Worm (Caenorhabditis elegans) whole organism, young adult: ENCODE results near the gene ins-39.

Experiments used
- D2030.7 ChIP-seq: fragments of 200-800 bp; sonication (Bioruptor generic); IDR thresholded peaks from 2 replicates; pipeline ENCODE4 v1.3.6; 2022; ENCODE audit warnings: missing genetic modification reagents, missing genetic modification characterization, missing compliant biosample characterization
- F10E7.11 ChIP-seq: sonication (generic microtip); optimal IDR thresholded peaks from 2 replicates; lab custom pipeline; 2017; ENCODE audit warnings: mild to moderate bottlenecking, missing genetic modification characterization, moderate library complexity, missing compliant biosample characterization
- F23B12.7 ChIP-seq: sonication (generic microtip); optimal IDR thresholded peaks from 2 replicates; lab custom pipeline; 2017; ENCODE audit warnings: missing genetic modification characterization, mild to moderate bottlenecking, missing compliant biosample characterization, antibody characterized with exemption, moderate library complexity; ENCODE audit not compliant: insufficient read depth
- F49E8.2 ChIP-seq: sonication (generic microtip); optimal IDR thresholded peaks from 3 replicates; lab custom pipeline; 2017; ENCODE audit warnings: missing genetic modification characterization, mild to moderate bottlenecking, missing compliant biosample characterization, antibody characterized with exemption, moderate library complexity; ENCODE audit not compliant: insufficient read depth
- F52B5.7 ChIP-seq: sonication (generic microtip); optimal IDR thresholded peaks from 2 replicates; lab custom pipeline; 2016; ENCODE audit warnings: mild to moderate bottlenecking, missing genetic modification characterization, missing compliant biosample characterization
- F55B11.4 ChIP-seq: sonication (generic microtip); optimal IDR thresholded peaks from 2 replicates; lab custom pipeline; 2016; ENCODE audit warnings: missing compliant biosample characterization, missing genetic modification characterization, borderline replicate concordance; ENCODE audit not compliant: insufficient read depth
- F57A8.1 ChIP-seq: fragments of 200-800 bp; sonication (Bioruptor generic); optimal IDR thresholded peaks from 2 replicates; lab custom pipeline; 2018; ENCODE audit warnings: mild to moderate bottlenecking, missing genetic modification characterization, moderate library complexity, missing compliant biosample characterization
- K12H6.12 ChIP-seq: fragments of 200-800 bp; sonication (Bioruptor generic); optimal IDR thresholded peaks from 2 replicates; lab custom pipeline; 2018; ENCODE audit warnings: mild to moderate bottlenecking, missing genetic modification characterization, missing compliant biosample characterization
- T07F8.4 ChIP-seq: sonication (generic microtip); optimal IDR thresholded peaks from 2 replicates; lab custom pipeline; 2016; ENCODE audit warnings: mild to moderate bottlenecking, missing genetic modification characterization, moderate library complexity, missing compliant biosample characterization
- T26A5.8 ChIP-seq: sonication (generic microtip); optimal IDR thresholded peaks from 2 replicates; lab custom pipeline; 2016; ENCODE audit warnings: missing genetic modification characterization, missing compliant biosample characterization
- Y53G8AR.9 ChIP-seq: fragments of 200-800 bp; sonication (Bioruptor generic); conservative IDR thresholded peaks from 2 replicates; pipeline ENCODE4 v1.3.6; 2022; ENCODE audit warnings: missing genetic modification reagents, missing genetic modification characterization, missing compliant biosample characterization
- Y56A3A.18 ChIP-seq: fragments of 200-800 bp; sonication (Bioruptor generic); IDR thresholded peaks from 2 replicates; pipeline ENCODE4 v1.3.6; 2022; ENCODE audit warnings: missing genetic modification reagents, missing genetic modification characterization, missing compliant biosample characterization
- ama-1 ChIP-seq, 3 experiments: fragments of 150-350 bp in 1 of 3; sonication (generic microtip) in 2 of 3; optimal IDR thresholded peaks; 2 replicates each; lab custom pipeline; 2014 to 2018; ENCODE audit warnings: missing biosample characterization in 2 of 3, missing genetic modification characterization in 2 of 3, missing genetic modification reagents in 2 of 3
- aptf-3 ChIP-seq: fragments of 200-800 bp; sonication (Bioruptor generic); IDR thresholded peaks from 2 replicates; pipeline ENCODE4 v1.3.6; 2022; ENCODE audit warnings: missing genetic modification characterization, missing compliant biosample characterization
- atf-7 ChIP-seq: sonication (generic microtip); optimal IDR thresholded peaks from 2 replicates; lab custom pipeline; 2017; ENCODE audit warnings: mild to moderate bottlenecking, missing genetic modification characterization, missing compliant biosample characterization
- attf-3 ChIP-seq: fragments of 200-800 bp; sonication (Bioruptor generic); conservative IDR thresholded peaks from 2 replicates; pipeline ENCODE4 v1.3.6; 2022; ENCODE audit warnings: missing genetic modification reagents, missing genetic modification characterization, missing compliant biosample characterization
- attf-5 ChIP-seq: fragments of 200-800 bp; sonication (Bioruptor generic); optimal IDR thresholded peaks from 2 replicates; lab custom pipeline; 2018; ENCODE audit warnings: mild to moderate bottlenecking, missing genetic modification characterization, missing compliant biosample characterization
- cebp-1 ChIP-seq, 2 experiments: fragments of 200-800 bp in 1 of 2; sonication (Bioruptor generic) in 1 of 2; sonication (generic microtip) in 1 of 2; IDR thresholded peaks in 1 of 2; optimal IDR thresholded peaks in 1 of 2; 2 replicates each; pipeline versions ENCODE4 v1.3.6 to Lab custom; 2017 to 2022; ENCODE audit warnings: missing compliant biosample characterization in 2 of 2, missing genetic modification characterization in 2 of 2, mild to moderate bottlenecking in 1 of 2, missing genetic modification reagents in 1 of 2, moderate library complexity in 1 of 2
- cebp-2 ChIP-seq: fragments of 200-800 bp; sonication (Bioruptor generic); IDR thresholded peaks from 2 replicates; pipeline ENCODE4 v1.3.6; 2022; ENCODE audit warnings: missing genetic modification characterization, missing compliant biosample characterization
- ceh-100 ChIP-seq: fragments of 200-800 bp; sonication (Bioruptor generic); IDR thresholded peaks from 2 replicates; pipeline ENCODE4 v1.3.6; 2022; ENCODE audit warnings: missing genetic modification reagents, missing genetic modification characterization, missing compliant biosample characterization
- ceh-40 ChIP-seq: fragments of 200-800 bp; sonication (Bioruptor generic); IDR thresholded peaks from 2 replicates; pipeline ENCODE4 v1.3.6; 2022; ENCODE audit warnings: missing genetic modification characterization, missing compliant biosample characterization
- dox-1 ChIP-seq: fragments of 200-800 bp; sonication (Bioruptor generic); IDR thresholded peaks from 2 replicates; pipeline ENCODE4 v1.3.6; 2022; ENCODE audit warnings: missing genetic modification reagents, missing genetic modification characterization, missing compliant biosample characterization
- dpl-1 ChIP-seq: fragments of 150-350 bp; optimal IDR thresholded peaks from 2 replicates; lab custom pipeline; 2014; ENCODE audit warnings: missing biosample characterization, missing genetic modification reagents, missing genetic modification characterization
- efl-1 ChIP-seq: fragments of 150-350 bp; optimal IDR thresholded peaks from 2 replicates; lab custom pipeline; 2014; ENCODE audit warnings: missing biosample characterization, missing genetic modification reagents, missing genetic modification characterization
- ekl-4 ChIP-seq: fragments of 200-800 bp; sonication (Bioruptor generic); IDR thresholded peaks from 2 replicates; pipeline ENCODE4 v1.3.6; 2022; ENCODE audit warnings: missing genetic modification reagents, missing genetic modification characterization, missing compliant biosample characterization
- hmg-1.2 ChIP-seq: fragments of 200-800 bp; sonication (Bioruptor generic); IDR thresholded peaks from 2 replicates; pipeline ENCODE4 v1.3.6; 2022; ENCODE audit warnings: missing genetic modification reagents, missing genetic modification characterization, missing compliant biosample characterization
- lin-40 ChIP-seq: sonication (generic microtip); optimal IDR thresholded peaks from 2 replicates; lab custom pipeline; 2016; ENCODE audit warnings: missing genetic modification characterization, mild to moderate bottlenecking, missing compliant biosample characterization, missing genotype, missing genetic modification reagents
- lsy-27 ChIP-seq: sonication (generic microtip); optimal IDR thresholded peaks from 2 replicates; lab custom pipeline; 2017; ENCODE audit warnings: missing genetic modification characterization, mild to moderate bottlenecking, missing compliant biosample characterization, antibody characterized with exemption, missing genotype, borderline replicate concordance; ENCODE audit not compliant: insufficient read depth
- madf-10 ChIP-seq: sonication (generic microtip); optimal IDR thresholded peaks from 2 replicates; lab custom pipeline; 2016; ENCODE audit warnings: mild to moderate bottlenecking, missing genetic modification characterization, missing compliant biosample characterization
- madf-6 ChIP-seq: fragments of 200-800 bp; sonication (Bioruptor generic); IDR thresholded peaks from 2 replicates; pipeline ENCODE4 v1.3.6; 2022; ENCODE audit warnings: missing genetic modification reagents, missing genetic modification characterization, missing compliant biosample characterization
- mxl-1 ChIP-seq: sonication (generic microtip); optimal IDR thresholded peaks from 2 replicates; lab custom pipeline; 2016; ENCODE audit warnings: missing genetic modification characterization, missing compliant biosample characterization
- nfya-2 ChIP-seq: fragments of 200-800 bp; sonication (Bioruptor generic); IDR thresholded peaks from 2 replicates; pipeline ENCODE4 v1.3.6; 2022; ENCODE audit warnings: missing genetic modification reagents, missing genetic modification characterization, missing compliant biosample characterization
- nfyb-1 ChIP-seq: fragments of 200-800 bp; sonication (Bioruptor generic); IDR thresholded peaks from 2 replicates; pipeline ENCODE4 v1.3.6; 2022; ENCODE audit warnings: missing genetic modification reagents, missing genetic modification characterization, missing compliant biosample characterization
- nhr-120 ChIP-seq: fragments of 200-800 bp; sonication (Bioruptor generic); IDR thresholded peaks from 2 replicates; pipeline ENCODE4 v1.3.6; 2022; ENCODE audit warnings: missing genetic modification characterization, missing compliant biosample characterization
- nhr-179 ChIP-seq: sonication (generic microtip); optimal IDR thresholded peaks from 2 replicates; lab custom pipeline; 2016; ENCODE audit warnings: mild to moderate bottlenecking, missing genetic modification characterization, missing compliant biosample characterization
- pbrm-1 ChIP-seq: fragments of 200-800 bp; sonication (Bioruptor generic); IDR thresholded peaks from 2 replicates; pipeline ENCODE4 v1.3.6; 2022; ENCODE audit warnings: missing genetic modification reagents, missing genetic modification characterization, missing compliant biosample characterization
- pha-4 ChIP-seq: fragments of 150-350 bp; sonication (generic microtip); optimal IDR thresholded peaks from 2 replicates; lab custom pipeline; 2014; ENCODE audit warnings: missing biosample characterization, missing genetic modification reagents, missing genetic modification characterization
- sea-2 ChIP-seq: fragments of 200-800 bp; sonication (Bioruptor generic); IDR thresholded peaks from 2 replicates; pipeline ENCODE4 v1.3.6; 2022; ENCODE audit warnings: missing genetic modification characterization, missing compliant biosample characterization
- sptf-2 ChIP-seq: fragments of 200-800 bp; sonication (Bioruptor generic); optimal IDR thresholded peaks from 2 replicates; lab custom pipeline; 2018; ENCODE audit warnings: mild to moderate bottlenecking, missing genetic modification characterization, missing compliant biosample characterization
- tbp1 ChIP-seq: fragments of 200-800 bp; sonication (Bioruptor generic); optimal IDR thresholded peaks from 2 replicates; lab custom pipeline; 2018; ENCODE audit warnings: mild to moderate bottlenecking, missing genetic modification characterization, missing compliant biosample characterization
- tlf-1 ChIP-seq: fragments of 200-800 bp; sonication (Bioruptor generic); optimal IDR thresholded peaks from 2 replicates; lab custom pipeline; 2018; ENCODE audit warnings: mild to moderate bottlenecking, missing genetic modification characterization, missing compliant biosample characterization
- unc-62 ChIP-seq: fragments of 150-350 bp; optimal IDR thresholded peaks from 2 replicates; lab custom pipeline; 2014; ENCODE audit warnings: missing biosample characterization, missing genetic modification reagents, missing genetic modification characterization
- xnd-1 ChIP-seq: sonication (generic microtip); optimal IDR thresholded peaks from 2 replicates; lab custom pipeline; 2016; ENCODE audit warnings: missing genotype, missing genetic modification reagents, missing genetic modification characterization, missing compliant biosample characterization
- ztf-22 ChIP-seq: fragments of 200-800 bp; sonication (Bioruptor generic); optimal IDR thresholded peaks from 2 replicates; lab custom pipeline; 2018; ENCODE audit warnings: mild to moderate bottlenecking, missing genetic modification characterization, moderate library complexity, missing compliant biosample characterization
- ztf-25 ChIP-seq: fragments of 200-800 bp; sonication (Bioruptor generic); IDR thresholded peaks from 2 replicates; pipeline ENCODE4 v1.3.6; 2022; ENCODE audit warnings: missing genetic modification reagents, missing genetic modification characterization, missing compliant biosample characterization
- ztf-26 ChIP-seq: sonication (generic microtip); optimal IDR thresholded peaks from 2 replicates; lab custom pipeline; 2017; ENCODE audit warnings: missing genetic modification characterization, missing compliant biosample characterization
- ztf-3 ChIP-seq: fragments of 200-800 bp; sonication (Bioruptor generic); optimal IDR thresholded peaks from 2 replicates; lab custom pipeline; 2018; ENCODE audit warnings: mild to moderate bottlenecking, missing genetic modification characterization, missing compliant biosample characterization
- ztf-6 ChIP-seq: fragments of 200-800 bp; sonication (Bioruptor generic); IDR thresholded peaks from 2 replicates; pipeline ENCODE4 v1.3.6; 2022; ENCODE audit warnings: missing genetic modification reagents, missing genetic modification characterization, missing compliant biosample characterization

ins-39 gene

ce11 chrX:1302267-1302666, 42.0 kb downstream of the ins-39 start (continued):
- TF ChIP-seq attf-5 = peak; percentile 72
- TF ChIP-seq tbp1 (GFP tag; lab: Kevin White, UChicago) = peak; percentile 48
- TF ChIP-seq madf-10 = no peak
- no peak for TF ChIP-seq mxl-1 (tag; lab: Kevin White, UChicago)
- no peak for TF ChIP-seq F52B5.7 (tag; lab: Kevin White, UChicago)
- no peak for TF ChIP-seq sptf-2 (GFP tag; lab: Kevin White, UChicago)
- TF ChIP-seq Y56A3A.18 (GFP tag; lab: Robert Waterston, UW) = peak; percentile 81; the same call in 1 of the 2 replicates
- TF ChIP-seq nhr-179 (tag; lab: Kevin White, UChicago) = no peak
- no peak for TF ChIP-seq T07F8.4
- TF ChIP-seq lsy-27 = no peak
- no peak for TF ChIP-seq ztf-3 (GFP tag; lab: Kevin White, UChicago)
- TF ChIP-seq dox-1 (GFP tag; lab: Robert Waterston, UW) = peak; percentile 90
- TF ChIP-seq ztf-26 (tag; lab: Kevin White, UChicago) = no peak
- TF ChIP-seq F55B11.4 (tag; lab: Kevin White, UChicago) = no peak
- TF ChIP-seq cebp-2 (GFP tag; lab: Robert Waterston, UW) = no peak
- TF ChIP-seq tlf-1 = no peak
- TF ChIP-seq hmg-1.2 (GFP tag; lab: Robert Waterston, UW) = peak; percentile 81
- TF ChIP-seq T26A5.8 (tag; lab: Kevin White, UChicago) = peak; percentile 15
- no peak for TF ChIP-seq nfya-2 (GFP tag; lab: Robert Waterston, UW)
- no peak for TF ChIP-seq F57A8.1 (GFP tag; lab: Kevin White, UChicago)
- TF ChIP-seq ama-1 (optimal IDR thresholded peaks at IDR 0.05; lab: Kevin White, UChicago) = no peak
- no peak for TF ChIP-seq ama-1 (GFP tag; optimal IDR thresholded peaks at IDR 0.05; lab: Kevin White, UChicago)
- TF ChIP-seq nhr-120 (GFP tag; lab: Robert Waterston, UW) = no peak
- no peak for TF ChIP-seq ztf-6 (GFP tag; lab: Robert Waterston, UW)
- no peak for TF ChIP-seq F49E8.2 (tag; lab: Kevin White, UChicago)
- TF ChIP-seq Y53G8AR.9 (GFP tag; lab: Robert Waterston, UW) = no peak
- 0 out of 2 replicates have a peak, but pooled peaks have one; percentile 14 for TF ChIP-seq pbrm-1
- peak; percentile 33 for TF ChIP-seq atf-7 (tag; lab: Kevin White, UChicago)
- TF ChIP-seq madf-6 (GFP tag; lab: Robert Waterston, UW) = peak; percentile 35; the same call in 1 of the 2 replicates
- no peak for TF ChIP-seq xnd-1 (tag; lab: Kevin White, UChicago)
- no peak for TF ChIP-seq sea-2
- no peak for TF ChIP-seq ztf-25 (GFP tag; lab: Robert Waterston, UW)
- TF ChIP-seq attf-3 (GFP tag; lab: Robert Waterston, UW) = no peak
- TF ChIP-seq unc-62 = no peak
- TF ChIP-seq efl-1 (GFP tag; lab: Kevin White, UChicago) = no peak
- peak; percentile 42 for TF ChIP-seq lin-40
- TF ChIP-seq F23B12.7 (tag; lab: Kevin White, UChicago) = no peak
- 0 out of 2 replicates have a peak, but pooled peaks have one; percentile 31 for TF ChIP-seq ekl-4 (GFP tag; lab: Robert Waterston, UW)
- no peak for TF ChIP-seq aptf-3 (GFP tag; lab: Robert Waterston, UW)
- no peak for TF ChIP-seq pha-4 (tag; lab: Kevin White, UChicago)
- TF ChIP-seq cebp-1 (GFP tag; IDR thresholded peaks at IDR 0.05; lab: Robert Waterston, UW) = peak; percentile 44; the same call in 1 of the 2 replicates
- peak; percentile 80 for TF ChIP-seq cebp-1 (tag; optimal IDR thresholded peaks at IDR 0.05; lab: Kevin White, UChicago)
- peak; percentile 81 for TF ChIP-seq K12H6.12
- TF ChIP-seq F10E7.11 (tag; lab: Kevin White, UChicago) = no peak
- TF ChIP-seq ceh-40 (GFP tag; lab: Robert Waterston, UW) = no peak
- TF ChIP-seq ztf-22 (GFP tag; lab: Kevin White, UChicago) = peak; percentile 23
- TF ChIP-seq D2030.7 (GFP tag; lab: Robert Waterston, UW) = no peak
- TF ChIP-seq nfyb-1 (GFP tag; lab: Robert Waterston, UW) = peak; percentile 76
- no peak; the same call in 1 of the 2 replicates for TF ChIP-seq ceh-100 (GFP tag; lab: Robert Waterston, UW)
- no peak for TF ChIP-seq dpl-1 (GFP tag; lab: Kevin White, UChicago)
